Worm (Caenorhabditis elegans) whole organism, L3 larva: ENCODE data around the gene abu-11.

Experiments
- ZK546.5 ChIP-seq: sonication (generic microtip); optimal IDR thresholded peaks from 2 replicates; lab custom pipeline; 2017; ENCODE audit warnings: missing biosample characterization, missing genetic modification characterization
- ama-1 ChIP-seq: fragments of 150-350 bp; optimal IDR thresholded peaks from 2 replicates; lab custom pipeline; 2018
- ceh-82 ChIP-seq: fragments of 150-350 bp; optimal IDR thresholded peaks from 2 replicates; lab custom pipeline; 2014; ENCODE audit warnings: missing biosample characterization, missing genetic modification characterization
- snpc-4 ChIP-seq: fragments of 150-350 bp; optimal IDR thresholded peaks from 2 replicates; lab custom pipeline; 2014; ENCODE audit warnings: missing biosample characterization, missing genetic modification characterization
- unc-39 ChIP-seq: sonication (generic microtip); optimal IDR thresholded peaks from 4 replicates; lab custom pipeline; 2017; ENCODE audit warnings: missing biosample characterization, missing genetic modification characterization

DNA sequence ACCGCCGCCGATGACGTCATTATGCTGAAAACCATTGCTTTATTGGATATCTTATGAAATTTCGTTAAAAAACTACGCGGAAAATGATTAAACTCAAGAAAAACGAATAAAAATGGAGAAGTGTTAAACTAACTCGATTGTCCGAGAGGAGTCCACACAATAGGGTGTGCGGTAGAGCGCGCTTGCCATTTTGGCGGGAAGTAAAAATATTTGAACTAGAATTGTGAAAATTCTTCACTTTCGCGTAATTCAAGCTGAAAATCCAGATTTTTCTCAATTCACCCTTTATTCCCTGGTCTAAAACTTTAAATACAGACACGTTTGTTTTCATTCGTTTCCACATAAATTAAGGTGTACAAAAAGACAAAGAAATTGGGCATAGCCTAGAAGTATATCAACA, 22.2 kb upstream of the abu-11 start, which contains the start of gene F48A11.4:
- peak; percentile 87 for TF ChIP-seq ceh-82
- no peak for TF ChIP-seq unc-39 (tag; lab: Kevin White, UChicago)
- peak; percentile 21 for TF ChIP-seq ZK546.5 (tag; lab: Kevin White, UChicago)
- TF ChIP-seq snpc-4 (tag; lab: Kevin White, UChicago) = peak; percentile 74
- TF ChIP-seq ama-1 = peak; percentile 93
